Fruit fly (Drosophila melanogaster) whole organism, embryonic: Measurements from ENCODE around the gene Sirt6.

Source experiments
- Atf3 ChIP-seq: fragments of 200-800 bp; sonication (Bioruptor generic); optimal IDR thresholded peaks from 3 replicates; lab custom pipeline; 2016; ENCODE audit warnings: missing biosample characterization, missing genetic modification characterization
- Blimp-1 ChIP-seq: fragments of 200-800 bp; sonication (Bioruptor generic); optimal IDR thresholded peaks from 3 replicates; lab custom pipeline; 2018; ENCODE audit warnings: missing biosample characterization, missing genetic modification characterization, mild to moderate bottlenecking, moderate library complexity, missing genetic modification reagents
- CG11504 ChIP-seq: fragments of 200-800 bp; sonication (Bioruptor generic); optimal IDR thresholded peaks from 3 replicates; lab custom pipeline; 2019; ENCODE audit warnings: missing biosample characterization, mild to moderate bottlenecking, missing genetic modification characterization, moderate library complexity
- CG13123 ChIP-seq: fragments of 200-800 bp; sonication (Bioruptor generic); optimal IDR thresholded peaks from 2 replicates; lab custom pipeline; 2016; ENCODE audit warnings: missing biosample characterization, missing genetic modification characterization
- CG1602 ChIP-seq: fragments of 200-800 bp; sonication (Bioruptor generic); optimal IDR thresholded peaks from 3 replicates; lab custom pipeline; 2016; ENCODE audit warnings: missing biosample characterization, missing genetic modification characterization
- CG17328 ChIP-seq: fragments of 200-800 bp; sonication (Bioruptor generic); IDR thresholded peaks from 2 replicates; pipeline ENCODE4 v1.3.6; 2022; ENCODE audit warnings: missing biosample characterization, missing genetic modification characterization
- CG18476 ChIP-seq: fragments of 200-800 bp; sonication (Bioruptor generic); optimal IDR thresholded peaks from 2 replicates; lab custom pipeline; 2016; ENCODE audit warnings: missing biosample characterization, mild to moderate bottlenecking, missing genetic modification characterization
- CG18764 ChIP-seq: fragments of 200-800 bp; sonication (Bioruptor generic); optimal IDR thresholded peaks from 3 replicates; lab custom pipeline; 2016; ENCODE audit warnings: missing biosample characterization, missing genetic modification characterization
- CG2712 ChIP-seq: fragments of 200-800 bp; optimal IDR thresholded peaks from 3 replicates; lab custom pipeline; 2019; ENCODE audit warnings: missing biosample characterization, mild to moderate bottlenecking, missing genetic modification characterization, moderate library complexity
- CG34422 ChIP-seq: fragments of 200-800 bp; sonication (Bioruptor generic); IDR thresholded peaks from 3 replicates; pipeline ENCODE4 v1.3.6; 2022; ENCODE audit warnings: missing biosample characterization, missing genetic modification characterization
- CG4282 ChIP-seq: fragments of 200-800 bp; sonication (Bioruptor generic); optimal IDR thresholded peaks from 2 replicates; lab custom pipeline; 2016; ENCODE audit warnings: missing biosample characterization, missing genetic modification characterization
- CG4404 ChIP-seq: fragments of 200-800 bp; sonication (Bioruptor generic); IDR thresholded peaks from 2 replicates; pipeline ENCODE4 v1.3.6; 2022; ENCODE audit warnings: missing biosample characterization, missing genetic modification characterization
- CG6765 ChIP-seq: fragments of 200-800 bp; sonication (Bioruptor generic); optimal IDR thresholded peaks from 3 replicates; lab custom pipeline; 2017; ENCODE audit warnings: missing biosample characterization, mild to moderate bottlenecking, missing genetic modification characterization
- CG7357 ChIP-seq: fragments of 200-800 bp; sonication (Bioruptor generic); IDR thresholded peaks from 3 replicates; pipeline ENCODE4 v1.3.6; 2022; ENCODE audit warnings: missing biosample characterization, missing genetic modification characterization
- CG7839 ChIP-seq: fragments of 200-800 bp; sonication (Bioruptor generic); optimal IDR thresholded peaks from 3 replicates; lab custom pipeline; 2018; ENCODE audit warnings: missing biosample characterization, mild to moderate bottlenecking, missing genetic modification characterization, moderate library complexity
- Dek ChIP-seq: fragments of 200-800 bp; sonication (Bioruptor generic); optimal IDR thresholded peaks from 3 replicates; lab custom pipeline; 2019; ENCODE audit warnings: missing biosample characterization, mild to moderate bottlenecking, missing genetic modification characterization, moderate library complexity
- Drgx ChIP-seq: fragments of 200-800 bp; sonication (Bioruptor generic); IDR thresholded peaks from 2 replicates; pipeline ENCODE4 v1.3.6; 2022; ENCODE audit warnings: missing biosample characterization, missing genetic modification characterization
- GATAe ChIP-seq: fragments of 200-800 bp; sonication (Bioruptor generic); conservative IDR thresholded peaks from 2 replicates; pipeline ENCODE4 v1.3.6; 2022; ENCODE audit warnings: missing biosample characterization, missing genetic modification characterization
- HmgZ ChIP-seq: fragments of 200-800 bp; sonication (Bioruptor generic); optimal IDR thresholded peaks from 2 replicates; lab custom pipeline; 2018; ENCODE audit warnings: missing biosample characterization, mild to moderate bottlenecking, missing genetic modification characterization
- Kr ChIP-seq: fragments of 200-800 bp; sonication (Bioruptor generic); optimal IDR thresholded peaks from 2 replicates; lab custom pipeline; 2017; ENCODE audit warnings: missing biosample characterization, mild to moderate bottlenecking, missing genetic modification characterization
- Lpt ChIP-seq: fragments of >200 bp; optimal IDR thresholded peaks from 2 replicates; lab custom pipeline; 2018; ENCODE audit warnings: missing biosample characterization, missing genetic modification characterization
- MTF-1 ChIP-seq: fragments of 200-800 bp; sonication (Bioruptor generic); optimal IDR thresholded peaks from 2 replicates; lab custom pipeline; 2018; ENCODE audit warnings: missing biosample characterization, mild to moderate bottlenecking, missing genetic modification characterization, borderline replicate concordance
- Med ChIP-seq: fragments of 200-800 bp; sonication (Bioruptor generic); peaks from one replicate; lab custom pipeline; 2016; ENCODE audit warnings: missing biosample characterization, missing genetic modification characterization, mild to moderate bottlenecking, inconsistent platforms, moderate library complexity
- Mes4 ChIP-seq: fragments of 200-800 bp; sonication (Bioruptor generic); optimal IDR thresholded peaks from 2 replicates; lab custom pipeline; 2016; ENCODE audit warnings: missing biosample characterization, missing genetic modification characterization
- Myb ChIP-seq: fragments of 200-800 bp; sonication (Bioruptor generic); optimal IDR thresholded peaks from 2 replicates; lab custom pipeline; 2016; ENCODE audit warnings: missing biosample characterization, missing genetic modification characterization
- NfI ChIP-seq: fragments of 200-800 bp; sonication (Bioruptor generic); optimal IDR thresholded peaks from 3 replicates; lab custom pipeline; 2018; ENCODE audit warnings: missing biosample characterization, mild to moderate bottlenecking, missing genetic modification characterization, moderate library complexity
- Xrp1 ChIP-seq: fragments of 200-800 bp; sonication (Bioruptor generic); IDR thresholded peaks from 2 replicates; pipeline ENCODE4 v1.3.6; 2022; ENCODE audit warnings: missing biosample characterization, missing genetic modification characterization
- ac ChIP-seq: fragments of 200-800 bp; sonication (Bioruptor generic); optimal IDR thresholded peaks from 3 replicates; lab custom pipeline; 2017; ENCODE audit warnings: missing biosample characterization, mild to moderate bottlenecking, missing genetic modification characterization
- al ChIP-seq: fragments of 200-800 bp; sonication (Bioruptor generic); IDR thresholded peaks from 2 replicates; pipeline ENCODE4 v1.3.6; 2022; ENCODE audit warnings: missing biosample characterization, missing genetic modification characterization
- bsh ChIP-seq, 2 experiments: fragments of 200-800 bp; sonication (Bioruptor generic); optimal IDR thresholded peaks; 2 replicates each; lab custom pipeline; 2017 to 2018; ENCODE audit warnings: mild to moderate bottlenecking in 2 of 2, missing biosample characterization in 2 of 2, missing genetic modification characterization in 2 of 2, moderate library complexity in 1 of 2
- chn ChIP-seq: fragments of 200-800 bp; sonication (Bioruptor generic); optimal IDR thresholded peaks from 2 replicates; lab custom pipeline; 2016; ENCODE audit warnings: missing biosample characterization, missing genetic modification characterization
- crol ChIP-seq: fragments of 200-800 bp; sonication (Bioruptor generic); IDR thresholded peaks from 2 replicates; pipeline ENCODE4 v1.3.6; 2022; ENCODE audit warnings: missing biosample characterization, missing genetic modification characterization
- disco-r ChIP-seq: fragments of 200-800 bp; sonication (Bioruptor generic); optimal IDR thresholded peaks from 2 replicates; lab custom pipeline; 2016; ENCODE audit warnings: missing biosample characterization, missing genetic modification characterization
- dmrt99B ChIP-seq: fragments of 200-800 bp; sonication (Bioruptor generic); optimal IDR thresholded peaks from 2 replicates; lab custom pipeline; 2018; ENCODE audit warnings: missing biosample characterization, mild to moderate bottlenecking, missing genetic modification characterization, moderate library complexity
- en ChIP-seq: fragments of 200-800 bp; sonication (Bioruptor generic); optimal IDR thresholded peaks from 2 replicates; lab custom pipeline; 2016; ENCODE audit warnings: missing biosample characterization, missing genetic modification characterization
- gce ChIP-seq: fragments of 200-800 bp; sonication (Bioruptor generic); IDR thresholded peaks from 3 replicates; pipeline ENCODE4 v1.3.6; 2022; ENCODE audit warnings: missing biosample characterization, missing genetic modification characterization
- gem ChIP-seq: fragments of 200-800 bp; sonication (Bioruptor generic); optimal IDR thresholded peaks from 2 replicates; lab custom pipeline; 2019; ENCODE audit warnings: missing biosample characterization, mild to moderate bottlenecking, missing genetic modification characterization, moderate library complexity
- ham ChIP-seq: fragments of 200-800 bp; sonication (Bioruptor generic); IDR thresholded peaks from 2 replicates; pipeline ENCODE4 v1.3.6; 2022; ENCODE audit warnings: missing biosample characterization, missing genetic modification characterization
- jumu ChIP-seq: fragments of 200-800 bp; sonication (Bioruptor generic); optimal IDR thresholded peaks from 3 replicates; lab custom pipeline; 2016; ENCODE audit warnings: missing biosample characterization, missing genetic modification characterization
- nerfin-1 ChIP-seq: fragments of 200-800 bp; sonication (Bioruptor generic); optimal IDR thresholded peaks from 3 replicates; lab custom pipeline; 2019; ENCODE audit warnings: missing biosample characterization, mild to moderate bottlenecking, missing genetic modification characterization, moderate library complexity
- pb ChIP-seq: fragments of 200-800 bp; sonication (Bioruptor generic); optimal IDR thresholded peaks from 3 replicates; lab custom pipeline; 2016; ENCODE audit warnings: missing biosample characterization, missing genetic modification characterization
- pzg ChIP-seq: fragments of 200-800 bp; sonication (Bioruptor generic); optimal IDR thresholded peaks from 3 replicates; lab custom pipeline; 2018; ENCODE audit warnings: missing biosample characterization, mild to moderate bottlenecking, missing genetic modification characterization, moderate library complexity
- row ChIP-seq: fragments of 200-800 bp; sonication (Bioruptor generic); IDR thresholded peaks from 3 replicates; pipeline ENCODE4 v1.3.6; 2022; ENCODE audit warnings: missing biosample characterization, missing genetic modification characterization
- sc ChIP-seq, 3 experiments: fragments of >200 bp in 2 of 3; fragments of 200-800 bp in 1 of 3; sonication (Bioruptor generic) in 1 of 3; optimal IDR thresholded peaks; 2 replicates in 2 of 3; 3 replicates in 1 of 3; lab custom pipeline; 2017; ENCODE audit warnings: mild to moderate bottlenecking in 1 of 3, missing biosample characterization in 1 of 3, missing genetic modification characterization in 1 of 3, missing genetic modification reagents in 1 of 3
- sens-2 ChIP-seq: fragments of 200-800 bp; sonication (Bioruptor generic); IDR thresholded peaks from 2 replicates; pipeline ENCODE4 v1.3.6; 2022; ENCODE audit warnings: missing biosample characterization, missing genetic modification characterization
- slp2 ChIP-seq: fragments of 200-800 bp; sonication (Bioruptor generic); optimal IDR thresholded peaks from 2 replicates; lab custom pipeline; 2016; ENCODE audit warnings: missing biosample characterization, missing genetic modification characterization
- ssp ChIP-seq: fragments of 200-800 bp; sonication (Bioruptor generic); IDR thresholded peaks from 2 replicates; pipeline ENCODE4 v1.3.6; 2022; ENCODE audit warnings: missing biosample characterization, missing genetic modification characterization
- stwl ChIP-seq: fragments of 200-800 bp; sonication (Bioruptor generic); optimal IDR thresholded peaks from 3 replicates; lab custom pipeline; 2018; ENCODE audit warnings: missing biosample characterization, mild to moderate bottlenecking, missing genetic modification characterization, moderate library complexity
- toy ChIP-seq: fragments of 200-800 bp; sonication (Bioruptor generic); IDR thresholded peaks from 2 replicates; pipeline ENCODE4 v1.3.6; 2022; ENCODE audit warnings: missing biosample characterization, missing genetic modification characterization
- zen2 ChIP-seq: fragments of 200-800 bp; sonication (Bioruptor generic); IDR thresholded peaks from 3 replicates; pipeline ENCODE4 v1.3.6; 2022; ENCODE audit warnings: missing biosample characterization, missing genetic modification characterization; ENCODE audit not compliant: partially characterized antibody

The Sirt6 gene

dm6 chr3R:10268865-10269442 is 7.3 kb upstream of the Sirt6 start (continued):
- TF ChIP-seq HmgZ (peak; percentile 36), Blimp-1 (GFP tag; lab: Kevin White, UChicago) (peak; percentile 62), Myb (GFP tag; lab: Kevin White, UChicago) (no peak), stwl (no peak), disco-r (no peak), gem (tag; lab: Kevin White, UChicago) (peak; percentile 79), toy (GFP tag; lab: Robert Waterston, UW) (peak; percentile 29; the same call in 1 of the 2 replicates), CG6765 (GFP tag; lab: Kevin White, UChicago) (no peak), ham (peak; percentile 56; the same call in 1 of the 2 replicates), zen2 (GFP tag; lab: Robert Waterston, UW) (no peak), CG18476 (GFP tag; lab: Kevin White, UChicago) (peak; percentile 57), gce (GFP tag; lab: Robert Waterston, UW) (peak; percentile 61; the same call in 1 of the 3 replicates), Kr (GFP tag; lab: Kevin White, UChicago) (no peak), sens-2 (GFP tag; lab: Robert Waterston, UW) (peak; percentile 39), Atf3 (peak; percentile 57), CG7839 (tag; lab: Kevin White, UChicago) (peak; percentile 75), Drgx (GFP tag; lab: Robert Waterston, UW) (peak; percentile 85), MTF-1 (GFP tag; lab: Kevin White, UChicago) (no peak), bsh (GFP tag; optimal IDR thresholded peaks at IDR 0.05; lab: Kevin White, UChicago) (peak in 1 of 2 experiments; percentile 71), pb (peak; percentile 43), crol (GFP tag; lab: Robert Waterston, UW) (no peak), nerfin-1 (peak; percentile 11), CG11504 (tag; lab: Kevin White, UChicago) (peak; percentile 78), row (GFP tag; lab: Robert Waterston, UW) (peak; percentile 72), ac (no peak), CG4404 (GFP tag; lab: Robert Waterston, UW) (peak; percentile 51; the same call in 1 of the 2 replicates), CG17328 (GFP tag; lab: Robert Waterston, UW) (peak; percentile 84), Mes4 (no peak), Xrp1 (GFP tag; lab: Robert Waterston, UW) (peak; percentile 65; the same call in 1 of the 2 replicates), Dek (tag; lab: Kevin White, UChicago) (peak; percentile 72), slp2 (GFP tag; lab: Kevin White, UChicago) (no peak), jumu (GFP tag; lab: Kevin White, UChicago) (no peak), CG1602 (GFP tag; lab: Kevin White, UChicago) (peak; percentile 24), CG34422 (peak; percentile 81), en (GFP tag; lab: Kevin White, UChicago) (peak; percentile 2), sc (optimal IDR thresholded peaks at IDR 0.05; lab: Kevin White, UChicago) (no peak), sc (GFP tag; optimal IDR thresholded peaks at IDR 0.05; lab: Kevin White, UChicago) (no peak), GATAe (0 out of 2 replicates have a peak, but pooled peaks have one; percentile 9), chn (GFP tag; lab: Kevin White, UChicago) (peak; percentile 43), CG7357 (peak; percentile 60), Med (GFP tag; lab: Kevin White, UChicago) (peak; percentile 95), pzg (GFP tag; lab: Kevin White, UChicago) (no peak), NfI (GFP tag; lab: Kevin White, UChicago) (peak; percentile 68), ssp (GFP tag; lab: Robert Waterston, UW) (peak; percentile 52), CG4282 (GFP tag; lab: Kevin White, UChicago) (no peak), CG2712 (tag; lab: Kevin White, UChicago) (peak; percentile 72), Lpt (GFP tag; lab: Kevin White, UChicago) (no peak), CG13123 (GFP tag; lab: Kevin White, UChicago) (no peak), CG18764 (peak; percentile 32), al (GFP tag; lab: Robert Waterston, UW) (peak; percentile 60), dmrt99B (tag; lab: Kevin White, UChicago) (peak; percentile 80)
